Fruit fly (Drosophila melanogaster) whole organism: ENCODE results near the gene CG32202.

Experiments
- CG8478 ChIP-seq: fragments of >200 bp; optimal IDR thresholded peaks from 2 replicates; lab custom pipeline; 2018; ENCODE audit warnings: inconsistent platforms
- pan ChIP-seq: fragments of >200 bp; optimal IDR thresholded peaks from 2 replicates; lab custom pipeline; 2017
- psq ChIP-seq: fragments of >200 bp; optimal IDR thresholded peaks from 2 replicates; lab custom pipeline; 2017
- usp ChIP-seq: fragments of >200 bp; optimal IDR thresholded peaks from 2 replicates; lab custom pipeline; 2017; ENCODE audit warnings: missing biosample characterization, missing genetic modification characterization, mixed read lengths

dm6 chr3L:18698312-18698711 is 16.3 kb downstream of the CG32202 start, which contains the start of gene Dic4:
- TF ChIP-seq usp (no peak), psq (lab: Kevin White, UChicago) (no peak), CG8478 (lab: Kevin White, UChicago) (no peak), pan (lab: Kevin White, UChicago) (no peak)
